Fruit fly (Drosophila melanogaster) whole organism, embryonic: ENCODE measurements around the gene Dsp1.

Source experiments
- Ada2b ChIP-seq: fragments of 200-800 bp; sonication (Bioruptor generic); IDR thresholded peaks from 2 replicates; pipeline ENCODE4 v1.3.6; 2022; ENCODE audit warnings: missing biosample characterization, missing genetic modification characterization
- CG10267 ChIP-seq: fragments of 200-800 bp; sonication (Bioruptor generic); optimal IDR thresholded peaks from 2 replicates; lab custom pipeline; 2018; ENCODE audit warnings: missing biosample characterization, mild to moderate bottlenecking, missing genetic modification characterization, moderate library complexity
- CG10366 ChIP-seq: fragments of 200-800 bp; sonication (Bioruptor generic); IDR thresholded peaks from 2 replicates; pipeline ENCODE4 v1.3.6; 2022; ENCODE audit warnings: missing biosample characterization, missing genetic modification characterization
- CG10979 ChIP-seq: fragments of 200-800 bp; sonication (Bioruptor generic); optimal IDR thresholded peaks from 2 replicates; lab custom pipeline; 2018; ENCODE audit warnings: missing biosample characterization, mild to moderate bottlenecking, missing genetic modification characterization, moderate library complexity
- CG11456 ChIP-seq: fragments of 200-800 bp; sonication (Bioruptor generic); IDR thresholded peaks from 3 replicates; pipeline ENCODE4 v1.3.6; 2022; ENCODE audit warnings: missing biosample characterization, missing genetic modification characterization
- CG11504 ChIP-seq: fragments of 200-800 bp; sonication (Bioruptor generic); optimal IDR thresholded peaks from 3 replicates; lab custom pipeline; 2019; ENCODE audit warnings: missing biosample characterization, mild to moderate bottlenecking, missing genetic modification characterization, moderate library complexity
- CG11696 ChIP-seq: fragments of 200-800 bp; sonication (Bioruptor generic); IDR thresholded peaks from 2 replicates; pipeline ENCODE4 v1.3.6; 2022; ENCODE audit warnings: missing biosample characterization, missing genetic modification characterization
- CG12391 ChIP-seq: fragments of 200-800 bp; sonication (Bioruptor generic); optimal IDR thresholded peaks from 3 replicates; lab custom pipeline; 2018; ENCODE audit warnings: missing biosample characterization, mild to moderate bottlenecking, missing genetic modification characterization, moderate library complexity
- CG12659 ChIP-seq: fragments of 200-800 bp; sonication (Bioruptor generic); optimal IDR thresholded peaks from 3 replicates; lab custom pipeline; 2017; ENCODE audit warnings: mild to moderate bottlenecking, missing biosample characterization, missing genetic modification reagents, missing genetic modification characterization
- CG13296 ChIP-seq: fragments of 200-800 bp; sonication (Bioruptor generic); optimal IDR thresholded peaks from 3 replicates; lab custom pipeline; 2018; ENCODE audit warnings: missing biosample characterization, mild to moderate bottlenecking, missing genetic modification characterization
- CG17385 ChIP-seq: fragments of 200-800 bp; sonication (Bioruptor generic); optimal IDR thresholded peaks from 3 replicates; lab custom pipeline; 2018; ENCODE audit warnings: missing biosample characterization, mild to moderate bottlenecking, missing genetic modification characterization
- CG18262 ChIP-seq: fragments of 200-800 bp; optimal IDR thresholded peaks from 3 replicates; lab custom pipeline; 2019; ENCODE audit warnings: missing biosample characterization, mild to moderate bottlenecking, missing genetic modification characterization, moderate library complexity
- CG18599 ChIP-seq: fragments of 200-800 bp; sonication (Bioruptor generic); optimal IDR thresholded peaks from 3 replicates; lab custom pipeline; 2017; ENCODE audit warnings: missing biosample characterization, missing genetic modification characterization, mild to moderate bottlenecking, moderate library complexity, missing genetic modification reagents
- CG2120 ChIP-seq: fragments of 200-800 bp; sonication (Bioruptor generic); optimal IDR thresholded peaks from 3 replicates; lab custom pipeline; 2016; ENCODE audit warnings: missing biosample characterization, missing genetic modification characterization
- CG2678 ChIP-seq: fragments of 200-800 bp; sonication (Bioruptor generic); optimal IDR thresholded peaks from 3 replicates; lab custom pipeline; 2019; ENCODE audit warnings: missing biosample characterization, mild to moderate bottlenecking, missing genetic modification characterization, moderate library complexity
- CG30403 ChIP-seq: fragments of 200-800 bp; sonication (Bioruptor generic); optimal IDR thresholded peaks from 3 replicates; lab custom pipeline; 2016; ENCODE audit warnings: missing biosample characterization, missing genetic modification characterization
- CG31441 ChIP-seq: fragments of 200-800 bp; sonication (Bioruptor generic); IDR thresholded peaks from 2 replicates; pipeline ENCODE4 v1.3.6; 2022; ENCODE audit warnings: missing biosample characterization, missing genetic modification characterization
- CG3163 ChIP-seq: fragments of 200-800 bp; sonication (Bioruptor generic); optimal IDR thresholded peaks from 3 replicates; lab custom pipeline; 2016; ENCODE audit warnings: missing biosample characterization, missing genetic modification characterization
- CG32532 ChIP-seq: fragments of 200-800 bp; sonication (Bioruptor generic); IDR thresholded peaks from 2 replicates; pipeline ENCODE4 v1.3.6; 2022; ENCODE audit warnings: missing biosample characterization, missing genetic modification characterization
- CG4424 ChIP-seq: fragments of 200-800 bp; sonication (Bioruptor generic); optimal IDR thresholded peaks from 3 replicates; lab custom pipeline; 2016; ENCODE audit warnings: missing biosample characterization, missing genetic modification characterization
- CG7556 ChIP-seq: fragments of 200-800 bp; sonication (Bioruptor generic); optimal IDR thresholded peaks from 2 replicates; lab custom pipeline; 2017; ENCODE audit warnings: missing biosample characterization, mild to moderate bottlenecking, missing genetic modification characterization
- CG7987 ChIP-seq: fragments of 200-800 bp; sonication (Bioruptor generic); optimal IDR thresholded peaks from 2 replicates; lab custom pipeline; 2018; ENCODE audit warnings: missing biosample characterization, mild to moderate bottlenecking, missing genetic modification characterization, moderate library complexity
- CG9215 ChIP-seq: fragments of 200-800 bp; sonication (Bioruptor generic); IDR thresholded peaks from 2 replicates; pipeline ENCODE4 v1.3.6; 2022; ENCODE audit warnings: missing biosample characterization, missing genetic modification characterization
- D19A ChIP-seq: fragments of 200-800 bp; optimal IDR thresholded peaks from 3 replicates; lab custom pipeline; 2019; ENCODE audit warnings: missing biosample characterization, mild to moderate bottlenecking, missing genetic modification characterization, moderate library complexity
- Dp ChIP-seq: fragments of 200-800 bp; sonication (Bioruptor generic); optimal IDR thresholded peaks from 2 replicates; lab custom pipeline; 2018; ENCODE audit warnings: missing biosample characterization, mild to moderate bottlenecking, missing genetic modification characterization, moderate library complexity
- E2f2 ChIP-seq: fragments of 200-800 bp; sonication (Bioruptor generic); IDR thresholded peaks from 2 replicates; pipeline ENCODE4 v1.3.6; 2022; ENCODE audit warnings: missing biosample characterization, missing genetic modification characterization
- Fer1 ChIP-seq: fragments of 200-800 bp; sonication (Bioruptor generic); optimal IDR thresholded peaks from 2 replicates; lab custom pipeline; 2017; ENCODE audit warnings: missing biosample characterization, mild to moderate bottlenecking, missing genetic modification characterization
- HLHmδ ChIP-seq: fragments of 200-800 bp; sonication (Bioruptor generic); optimal IDR thresholded peaks from 2 replicates; lab custom pipeline; 2018; ENCODE audit warnings: missing biosample characterization, mild to moderate bottlenecking, missing genetic modification characterization, moderate library complexity
- MBD-R2 ChIP-seq: fragments of 200-800 bp; sonication (Bioruptor generic); IDR thresholded peaks from 2 replicates; pipeline ENCODE4 v1.3.6; 2022; ENCODE audit warnings: missing biosample characterization, missing genetic modification characterization
- Meics ChIP-seq: fragments of 200-800 bp; sonication (Bioruptor generic); optimal IDR thresholded peaks from 2 replicates; lab custom pipeline; 2017; ENCODE audit warnings: missing biosample characterization, mild to moderate bottlenecking, missing genetic modification characterization
- PHDP ChIP-seq: fragments of 200-800 bp; sonication (Bioruptor generic); optimal IDR thresholded peaks from 3 replicates; lab custom pipeline; 2018; ENCODE audit warnings: missing biosample characterization, mild to moderate bottlenecking, missing genetic modification characterization, moderate library complexity
- Pdp1 ChIP-seq, 2 experiments: fragments of 200-800 bp; sonication (Bioruptor generic); optimal IDR thresholded peaks; 3 replicates each; lab custom pipeline; 2016; ENCODE audit warnings: missing biosample characterization in 2 of 2, missing genetic modification characterization in 2 of 2, mild to moderate bottlenecking in 1 of 2, moderate library complexity in 1 of 2
- Xbp1 ChIP-seq: fragments of 200-800 bp; sonication (Bioruptor generic); optimal IDR thresholded peaks from 3 replicates; lab custom pipeline; 2016; ENCODE audit warnings: missing biosample characterization, mild to moderate bottlenecking, missing genetic modification characterization
- Xrp1 ChIP-seq: fragments of 200-800 bp; sonication (Bioruptor generic); IDR thresholded peaks from 2 replicates; pipeline ENCODE4 v1.3.6; 2022; ENCODE audit warnings: missing biosample characterization, missing genetic modification characterization
- az2 ChIP-seq: fragments of 200-800 bp; sonication (Bioruptor generic); optimal IDR thresholded peaks from 3 replicates; lab custom pipeline; 2016; ENCODE audit warnings: missing biosample characterization, missing genetic modification characterization
- bsh ChIP-seq, 2 experiments: fragments of 200-800 bp; sonication (Bioruptor generic); optimal IDR thresholded peaks; 2 replicates each; lab custom pipeline; 2017 to 2018; ENCODE audit warnings: mild to moderate bottlenecking in 2 of 2, missing biosample characterization in 2 of 2, missing genetic modification characterization in 2 of 2, moderate library complexity in 1 of 2
- caup ChIP-seq: fragments of 200-800 bp; sonication (Bioruptor generic); optimal IDR thresholded peaks from 3 replicates; lab custom pipeline; 2017; ENCODE audit warnings: missing biosample characterization, mild to moderate bottlenecking, missing genetic modification characterization, moderate library complexity; ENCODE audit not compliant: severe bottlenecking
- dpn ChIP-seq, 2 experiments: fragments of 200-800 bp; sonication (Bioruptor generic); optimal IDR thresholded peaks; 3 replicates each; lab custom pipeline; 2016; ENCODE audit warnings: missing biosample characterization in 2 of 2, missing genetic modification characterization in 2 of 2
- grau ChIP-seq: fragments of 200-800 bp; optimal IDR thresholded peaks from 3 replicates; lab custom pipeline; 2019; ENCODE audit warnings: missing biosample characterization, mild to moderate bottlenecking, missing genetic modification characterization, moderate library complexity
- mld ChIP-seq: fragments of 200-800 bp; sonication (Bioruptor generic); IDR thresholded peaks from 3 replicates; pipeline ENCODE4 v1.3.6; 2022; ENCODE audit warnings: missing biosample characterization, missing genetic modification characterization; ENCODE audit not compliant: partially characterized antibody
- pan ChIP-seq, 4 experiments: fragments of >200 bp in 3 of 4; fragments of 200-800 bp in 1 of 4; sonication (Bioruptor generic) in 1 of 4; optimal IDR thresholded peaks in 3 of 4; IDR thresholded peaks in 1 of 4; 2 replicates each; pipeline versions ENCODE4 v1.3.6 to Lab custom; 2017 to 2022; ENCODE audit warnings: missing biosample characterization in 2 of 4, missing genetic modification characterization in 2 of 4, mixed read lengths in 1 of 4
- phol ChIP-seq: fragments of 200-800 bp; sonication (Bioruptor generic); optimal IDR thresholded peaks from 3 replicates; lab custom pipeline; 2018; ENCODE audit warnings: missing biosample characterization, mild to moderate bottlenecking, missing genetic modification characterization, moderate library complexity
- ranshi ChIP-seq: fragments of 200-800 bp; sonication (Bioruptor generic); IDR thresholded peaks from 2 replicates; pipeline ENCODE4 v1.3.6; 2022; ENCODE audit warnings: missing biosample characterization, missing genetic modification characterization
- row ChIP-seq: fragments of 200-800 bp; sonication (Bioruptor generic); IDR thresholded peaks from 3 replicates; pipeline ENCODE4 v1.3.6; 2022; ENCODE audit warnings: missing biosample characterization, missing genetic modification characterization
- slbo ChIP-seq: fragments of 200-800 bp; sonication (Bioruptor generic); IDR thresholded peaks from 2 replicates; pipeline ENCODE4 v1.3.6; 2022; ENCODE audit warnings: missing biosample characterization, missing genetic modification characterization
- tna ChIP-seq: fragments of 200-800 bp; sonication (Bioruptor generic); IDR thresholded peaks from 2 replicates; pipeline ENCODE4 v1.3.6; 2022; ENCODE audit warnings: missing biosample characterization, missing genetic modification characterization; ENCODE audit not compliant: partially characterized antibody
- unpg ChIP-seq: fragments of 200-800 bp; sonication (Bioruptor generic); optimal IDR thresholded peaks from 3 replicates; lab custom pipeline; 2018; ENCODE audit warnings: missing biosample characterization, mild to moderate bottlenecking, missing genetic modification characterization, moderate library complexity
- wdn ChIP-seq: fragments of 200-800 bp; sonication (Bioruptor generic); IDR thresholded peaks from 2 replicates; pipeline ENCODE4 v1.3.6; 2022; ENCODE audit warnings: missing biosample characterization, missing genetic modification characterization

The Dsp1 gene

dm6 chrX:16285186-16285585 lies 48.2 kb upstream of the Dsp1 start (continued):
- TF ChIP-seq mld (no peak), CG10979 (tag; lab: Kevin White, UChicago) (peak; percentile 21), CG11456 (GFP tag; lab: Robert Waterston, UW) (0 out of 3 replicates have a peak, but pooled peaks have one; percentile 5), CG10366 (GFP tag; lab: Robert Waterston, UW) (peak; percentile 14; the same call in 1 of the 2 replicates), CG2120 (GFP tag; lab: Kevin White, UChicago) (peak; percentile 39), CG12391 (tag; lab: Kevin White, UChicago) (peak; percentile 42), bsh (GFP tag; optimal IDR thresholded peaks at IDR 0.05; lab: Kevin White, UChicago) (peak in 1 of 2 experiments; percentile 38), Ada2b (0 out of 2 replicates have a peak, but pooled peaks have one; percentile 21), az2 (GFP tag; lab: Kevin White, UChicago) (peak; percentile 10), D19A (tag; lab: Kevin White, UChicago) (peak; percentile 25), tna (no peak), Dp (GFP tag; lab: Kevin White, UChicago) (no peak), CG3163 (GFP tag; lab: Kevin White, UChicago) (no peak), CG9215 (no peak), CG18599 (peak; percentile 12), Xbp1 (GFP tag; lab: Kevin White, UChicago) (peak; percentile 17), grau (tag; lab: Kevin White, UChicago) (peak; percentile 91), CG31441 (GFP tag; lab: Robert Waterston, UW) (peak; percentile 41), MBD-R2 (GFP tag; lab: Robert Waterston, UW) (no peak), CG11504 (tag; lab: Kevin White, UChicago) (peak; percentile 51), phol (tag; lab: Kevin White, UChicago) (peak; percentile 25), row (GFP tag; lab: Robert Waterston, UW) (peak; percentile 77), CG18262 (peak; percentile 36), caup (GFP tag; lab: Kevin White, UChicago) (peak; percentile 4), CG17385 (GFP tag; lab: Kevin White, UChicago) (peak; percentile 29), Pdp1 (GFP tag; optimal IDR thresholded peaks at IDR 0.05; lab: Kevin White, UChicago) (no peak), E2f2 (GFP tag; lab: Robert Waterston, UW) (no peak), Xrp1 (peak; percentile 51; the same call in 1 of the 2 replicates), CG2678 (tag; lab: Kevin White, UChicago) (peak; percentile 58), pan (optimal IDR thresholded peaks at IDR 0.05; lab: Kevin White, UChicago) (no peak), pan (GFP tag; optimal IDR thresholded peaks at IDR 0.05 in 1 of 2, IDR thresholded peaks at IDR 0.05 in 1 of 2) (peak in 1 of 2 experiments; percentile 19), PHDP (tag; lab: Kevin White, UChicago) (peak; percentile 36), CG11696 (GFP tag; lab: Robert Waterston, UW) (no peak), unpg (GFP tag; lab: Kevin White, UChicago) (peak; percentile 50), CG10267 (tag; lab: Kevin White, UChicago) (peak; percentile 14), Meics (peak; percentile 24), CG13296 (GFP tag; lab: Kevin White, UChicago) (peak; percentile 14), CG4424 (GFP tag; lab: Kevin White, UChicago) (peak; percentile 32), slbo (GFP tag; lab: Robert Waterston, UW) (peak; percentile 55), wdn (GFP tag; lab: Robert Waterston, UW) (no peak), CG32532 (GFP tag; lab: Robert Waterston, UW) (peak; percentile 19; the same call in 1 of the 2 replicates), Fer1 (GFP tag; lab: Kevin White, UChicago) (peak; percentile 47), dpn (GFP tag; optimal IDR thresholded peaks at IDR 0.05; lab: Kevin White, UChicago) (peak in 1 of 2 experiments; percentile 9), CG7987 (GFP tag; lab: Kevin White, UChicago) (no peak), CG12659 (GFP tag; lab: Kevin White, UChicago) (peak; percentile 6), HLHmδ (no peak), CG30403 (GFP tag; lab: Kevin White, UChicago) (peak; percentile 28), ranshi (0 out of 2 replicates have a peak, but pooled peaks have one; percentile 28), CG7556 (GFP tag; lab: Kevin White, UChicago) (peak; percentile 34)
